Worm (Caenorhabditis elegans) whole organism, young adult: Measurements from ENCODE around the gene ZK822.10.
A peak's percentile ranks its signal among the peaks of the same experiment; 100 is the strongest.

Source experiments
- B0336.3 ChIP-seq: fragments of 200-800 bp; sonication (Bioruptor generic); IDR thresholded peaks from 2 replicates; pipeline ENCODE4 v1.3.6; 2022; ENCODE audit warnings: missing genetic modification characterization, missing compliant biosample characterization
- C06A6.2 ChIP-seq: fragments of 200-800 bp; sonication (Bioruptor generic); conservative IDR thresholded peaks from 2 replicates; pipeline ENCODE4 v1.3.6; 2022; ENCODE audit warnings: missing genetic modification characterization, missing compliant biosample characterization
- F33H1.4 ChIP-seq: fragments of 200-800 bp; sonication (Bioruptor generic); IDR thresholded peaks from 2 replicates; pipeline ENCODE4 v1.3.6; 2022; ENCODE audit warnings: missing genetic modification reagents, missing genetic modification characterization, missing compliant biosample characterization
- F37B4.10 ChIP-seq: fragments of 200-800 bp; sonication (Bioruptor generic); IDR thresholded peaks from 2 replicates; pipeline ENCODE4 v1.3.6; 2022; ENCODE audit warnings: missing genetic modification characterization, missing compliant biosample characterization
- F49E8.2 ChIP-seq: sonication (generic microtip); optimal IDR thresholded peaks from 3 replicates; lab custom pipeline; 2017; ENCODE audit warnings: missing genetic modification characterization, mild to moderate bottlenecking, missing compliant biosample characterization, antibody characterized with exemption, moderate library complexity; ENCODE audit not compliant: insufficient read depth
- F57C9.4 ChIP-seq: sonication (generic microtip); optimal IDR thresholded peaks from 2 replicates; lab custom pipeline; 2017; ENCODE audit warnings: mild to moderate bottlenecking, missing genetic modification characterization, missing compliant biosample characterization
- T26A5.8 ChIP-seq: sonication (generic microtip); optimal IDR thresholded peaks from 2 replicates; lab custom pipeline; 2016; ENCODE audit warnings: missing genetic modification characterization, missing compliant biosample characterization
- Y53G8AR.9 ChIP-seq: fragments of 200-800 bp; sonication (Bioruptor generic); conservative IDR thresholded peaks from 2 replicates; pipeline ENCODE4 v1.3.6; 2022; ENCODE audit warnings: missing genetic modification reagents, missing genetic modification characterization, missing compliant biosample characterization
- Y67H2A.10 ChIP-seq: fragments of 200-800 bp; sonication (Bioruptor generic); conservative IDR thresholded peaks from 2 replicates; pipeline ENCODE4 v1.3.6; 2022; ENCODE audit warnings: missing genetic modification reagents, missing genetic modification characterization, missing compliant biosample characterization
- Y95B8A.8 ChIP-seq: fragments of 200-800 bp; sonication (Bioruptor generic); IDR thresholded peaks from 2 replicates; pipeline ENCODE4 v1.3.6; 2022; ENCODE audit warnings: missing genetic modification reagents, missing genetic modification characterization, missing compliant biosample characterization
- ZK185.1 ChIP-seq: sonication (generic microtip); optimal IDR thresholded peaks from 2 replicates; lab custom pipeline; 2016; ENCODE audit warnings: mild to moderate bottlenecking, missing genetic modification characterization, missing compliant biosample characterization; ENCODE audit not compliant: poor library complexity, severe bottlenecking
- akir-1 ChIP-seq: fragments of 200-800 bp; sonication (Bioruptor generic); optimal IDR thresholded peaks from 2 replicates; lab custom pipeline; 2018; ENCODE audit warnings: mild to moderate bottlenecking, missing genetic modification characterization, moderate library complexity, missing compliant biosample characterization
- ama-1 ChIP-seq, 3 experiments: fragments of 150-350 bp in 1 of 3; sonication (generic microtip) in 2 of 3; optimal IDR thresholded peaks; 2 replicates each; lab custom pipeline; 2014 to 2018; ENCODE audit warnings: missing biosample characterization in 2 of 3, missing genetic modification characterization in 2 of 3, missing genetic modification reagents in 2 of 3
- attf-3 ChIP-seq: fragments of 200-800 bp; sonication (Bioruptor generic); conservative IDR thresholded peaks from 2 replicates; pipeline ENCODE4 v1.3.6; 2022; ENCODE audit warnings: missing genetic modification reagents, missing genetic modification characterization, missing compliant biosample characterization
- ccch-3 ChIP-seq: fragments of 200-800 bp; sonication (Bioruptor generic); optimal IDR thresholded peaks from 2 replicates; lab custom pipeline; 2018; ENCODE audit warnings: mild to moderate bottlenecking, missing genetic modification characterization, missing compliant biosample characterization
- cebp-1 ChIP-seq, 2 experiments: fragments of 200-800 bp in 1 of 2; sonication (Bioruptor generic) in 1 of 2; sonication (generic microtip) in 1 of 2; IDR thresholded peaks in 1 of 2; optimal IDR thresholded peaks in 1 of 2; 2 replicates each; pipeline versions ENCODE4 v1.3.6 to Lab custom; 2017 to 2022; ENCODE audit warnings: missing compliant biosample characterization in 2 of 2, missing genetic modification characterization in 2 of 2, mild to moderate bottlenecking in 1 of 2, missing genetic modification reagents in 1 of 2, moderate library complexity in 1 of 2
- ceh-91 ChIP-seq: fragments of 200-800 bp; sonication (Bioruptor generic); IDR thresholded peaks from 2 replicates; pipeline ENCODE4 v1.3.6; 2022; ENCODE audit warnings: missing genetic modification reagents, missing genetic modification characterization, missing compliant biosample characterization
- die-1 ChIP-seq: sonication (generic microtip); optimal IDR thresholded peaks from 2 replicates; lab custom pipeline; 2016; ENCODE audit warnings: missing genotype, mild to moderate bottlenecking, missing genetic modification characterization, missing compliant biosample characterization
- dpl-1 ChIP-seq: fragments of 150-350 bp; optimal IDR thresholded peaks from 2 replicates; lab custom pipeline; 2014; ENCODE audit warnings: missing biosample characterization, missing genetic modification reagents, missing genetic modification characterization
- efl-1 ChIP-seq: fragments of 150-350 bp; optimal IDR thresholded peaks from 2 replicates; lab custom pipeline; 2014; ENCODE audit warnings: missing biosample characterization, missing genetic modification reagents, missing genetic modification characterization
- egrh-3 ChIP-seq: fragments of 200-800 bp; sonication (Bioruptor generic); IDR thresholded peaks from 2 replicates; pipeline ENCODE4 v1.3.6; 2022; ENCODE audit warnings: missing genetic modification reagents, missing genetic modification characterization, missing compliant biosample characterization
- ets-4 ChIP-seq: fragments of 200-800 bp; sonication (Bioruptor generic); optimal IDR thresholded peaks from 2 replicates; lab custom pipeline; 2018; ENCODE audit warnings: mild to moderate bottlenecking, missing genetic modification characterization, missing compliant biosample characterization
- fkh-3 ChIP-seq: sonication (generic microtip); optimal IDR thresholded peaks from 2 replicates; lab custom pipeline; 2016; ENCODE audit warnings: mild to moderate bottlenecking, missing genetic modification characterization, missing compliant biosample characterization
- him-1 ChIP-seq: sonication (generic microtip); optimal IDR thresholded peaks from 2 replicates; lab custom pipeline; 2016; ENCODE audit warnings: missing genotype, missing genetic modification reagents, missing genetic modification characterization, missing compliant biosample characterization
- hlh-26 ChIP-seq: fragments of 200-800 bp; sonication (Bioruptor generic); conservative IDR thresholded peaks from 2 replicates; pipeline ENCODE4 v1.3.6; 2022; ENCODE audit warnings: missing genetic modification reagents, missing genetic modification characterization, missing compliant biosample characterization
- hmg-20 ChIP-seq: fragments of 200-800 bp; sonication (Bioruptor generic); IDR thresholded peaks from 2 replicates; pipeline ENCODE4 v1.3.6; 2022; ENCODE audit warnings: missing genetic modification reagents, missing genetic modification characterization, missing compliant biosample characterization
- hrde-1 ChIP-seq: sonication (generic microtip); optimal IDR thresholded peaks from 2 replicates; lab custom pipeline; 2016; ENCODE audit warnings: missing genetic modification characterization, mild to moderate bottlenecking, missing compliant biosample characterization, moderate library complexity, missing genotype, missing genetic modification reagents, borderline replicate concordance
- lag-1 ChIP-seq: fragments of 200-800 bp; sonication (Bioruptor generic); IDR thresholded peaks from 2 replicates; pipeline ENCODE4 v1.3.6; 2022; ENCODE audit warnings: missing genetic modification reagents, missing genetic modification characterization, missing compliant biosample characterization
- lsy-27 ChIP-seq: sonication (generic microtip); optimal IDR thresholded peaks from 2 replicates; lab custom pipeline; 2017; ENCODE audit warnings: missing genetic modification characterization, mild to moderate bottlenecking, missing compliant biosample characterization, antibody characterized with exemption, missing genotype, borderline replicate concordance; ENCODE audit not compliant: insufficient read depth
- madf-8 ChIP-seq: fragments of 200-800 bp; sonication (Bioruptor generic); conservative IDR thresholded peaks from 2 replicates; pipeline ENCODE4 v1.3.6; 2022; ENCODE audit warnings: missing genetic modification reagents, missing genetic modification characterization, missing compliant biosample characterization
- mel-28 ChIP-seq: sonication (generic microtip); optimal IDR thresholded peaks from 2 replicates; lab custom pipeline; 2016; ENCODE audit warnings: borderline replicate concordance, mild to moderate bottlenecking, missing genetic modification characterization, missing compliant biosample characterization
- nfyb-1 ChIP-seq: fragments of 200-800 bp; sonication (Bioruptor generic); IDR thresholded peaks from 2 replicates; pipeline ENCODE4 v1.3.6; 2022; ENCODE audit warnings: missing genetic modification reagents, missing genetic modification characterization, missing compliant biosample characterization
- nhr-27 ChIP-seq: fragments of 200-800 bp; sonication (Bioruptor generic); optimal IDR thresholded peaks from 2 replicates; lab custom pipeline; 2018; ENCODE audit warnings: mild to moderate bottlenecking, missing genetic modification characterization, moderate library complexity, missing compliant biosample characterization
- nhr-80 ChIP-seq: sonication (generic microtip); optimal IDR thresholded peaks from 2 replicates; lab custom pipeline; 2016; ENCODE audit warnings: missing genetic modification characterization, missing compliant biosample characterization
- rec-8 ChIP-seq, 2 experiments: sonication (generic microtip); optimal IDR thresholded peaks; 2 replicates each; lab custom pipeline; 2016; ENCODE audit warnings: mild to moderate bottlenecking in 2 of 2, missing genetic modification characterization in 2 of 2, missing genetic modification reagents in 2 of 2, missing genotype in 2 of 2, missing biosample characterization in 1 of 2, missing compliant biosample characterization in 1 of 2, moderate library complexity in 1 of 2
- repo-1 ChIP-seq: sonication (generic microtip); optimal IDR thresholded peaks from 2 replicates; lab custom pipeline; 2017; ENCODE audit warnings: mild to moderate bottlenecking, missing genetic modification characterization, missing compliant biosample characterization
- sdz-38 ChIP-seq: sonication (generic microtip); optimal IDR thresholded peaks from 2 replicates; lab custom pipeline; 2016; ENCODE audit warnings: missing genotype, missing genetic modification characterization, missing compliant biosample characterization
- snpc-1.1 ChIP-seq: sonication (generic microtip); optimal IDR thresholded peaks from 2 replicates; lab custom pipeline; 2017; ENCODE audit warnings: missing genetic modification characterization, mild to moderate bottlenecking, missing compliant biosample characterization, antibody characterized with exemption, moderate library complexity, missing genotype, missing genetic modification reagents; ENCODE audit not compliant: insufficient read depth
- snpc-1.3 ChIP-seq: sonication (generic microtip); optimal IDR thresholded peaks from 2 replicates; lab custom pipeline; 2017; ENCODE audit warnings: missing genetic modification characterization, mild to moderate bottlenecking, missing compliant biosample characterization, antibody characterized with exemption, moderate library complexity, missing genotype, missing genetic modification reagents; ENCODE audit not compliant: insufficient read depth
- sptf-2 ChIP-seq: fragments of 200-800 bp; sonication (Bioruptor generic); optimal IDR thresholded peaks from 2 replicates; lab custom pipeline; 2018; ENCODE audit warnings: mild to moderate bottlenecking, missing genetic modification characterization, missing compliant biosample characterization
- tbp1 ChIP-seq: fragments of 200-800 bp; sonication (Bioruptor generic); optimal IDR thresholded peaks from 2 replicates; lab custom pipeline; 2018; ENCODE audit warnings: mild to moderate bottlenecking, missing genetic modification characterization, missing compliant biosample characterization
- tbx-9 ChIP-seq: sonication (generic microtip); optimal IDR thresholded peaks from 2 replicates; lab custom pipeline; 2016; ENCODE audit warnings: borderline replicate concordance, missing genetic modification characterization, inconsistent platforms, missing compliant biosample characterization
- tlf-1 ChIP-seq: fragments of 200-800 bp; sonication (Bioruptor generic); optimal IDR thresholded peaks from 2 replicates; lab custom pipeline; 2018; ENCODE audit warnings: mild to moderate bottlenecking, missing genetic modification characterization, missing compliant biosample characterization
- unc-62 ChIP-seq: fragments of 150-350 bp; optimal IDR thresholded peaks from 2 replicates; lab custom pipeline; 2014; ENCODE audit warnings: missing biosample characterization, missing genetic modification reagents, missing genetic modification characterization
- zfh-2 ChIP-seq: fragments of 200-800 bp; sonication (Bioruptor generic); conservative IDR thresholded peaks from 2 replicates; pipeline ENCODE4 v1.3.6; 2022; ENCODE audit warnings: missing genetic modification reagents, missing genetic modification characterization, missing compliant biosample characterization
- ztf-3 ChIP-seq: fragments of 200-800 bp; sonication (Bioruptor generic); optimal IDR thresholded peaks from 2 replicates; lab custom pipeline; 2018; ENCODE audit warnings: mild to moderate bottlenecking, missing genetic modification characterization, missing compliant biosample characterization

ZK822.10 gene

ce11 chrIV:11928388-11928787 is 11.5 kb downstream of the ZK822.10 start:
- TF ChIP-seq F49E8.2 (tag; lab: Kevin White, UChicago) (peak; percentile 1), F37B4.10 (GFP tag; lab: Robert Waterston, UW) (no peak), die-1 (tag; lab: Kevin White, UChicago) (peak; percentile 63), snpc-1.1 (tag; lab: Kevin White, UChicago) (no peak), him-1 (tag; lab: Kevin White, UChicago) (peak; percentile 90), fkh-3 (tag; lab: Kevin White, UChicago) (no peak), dpl-1 (GFP tag; lab: Kevin White, UChicago) (no peak), F33H1.4 (GFP tag; lab: Robert Waterston, UW) (0 out of 2 replicates have a peak, but pooled peaks have one; percentile 36), ccch-3 (GFP tag; lab: Kevin White, UChicago) (no peak), nhr-27 (tag; lab: Kevin White, UChicago) (no peak), Y67H2A.10 (no peak), cebp-1 (GFP tag; IDR thresholded peaks at IDR 0.05; lab: Robert Waterston, UW) (no peak), cebp-1 (tag; optimal IDR thresholded peaks at IDR 0.05; lab: Kevin White, UChicago) (no peak), F57C9.4 (tag; lab: Kevin White, UChicago) (no peak), B0336.3 (GFP tag; lab: Robert Waterston, UW) (no peak), Y95B8A.8 (0 out of 2 replicates have a peak, but pooled peaks have one; percentile 49), ztf-3 (no peak), snpc-1.3 (tag; lab: Kevin White, UChicago) (peak; percentile 28), nhr-80 (tag; lab: Kevin White, UChicago) (peak; percentile 26), tbx-9 (no peak), tlf-1 (GFP tag; lab: Kevin White, UChicago) (no peak), egrh-3 (peak; percentile 21; the same call in 1 of the 2 replicates), C06A6.2 (GFP tag; lab: Robert Waterston, UW) (no peak), rec-8 (tag; optimal IDR thresholded peaks at IDR 0.05; lab: Kevin White, UChicago) (peak; percentile 40 to 52), sptf-2 (GFP tag; lab: Kevin White, UChicago) (no peak), lsy-27 (tag; lab: Kevin White, UChicago) (no peak), ZK185.1 (tag; lab: Kevin White, UChicago) (peak; percentile 59), sdz-38 (tag; lab: Kevin White, UChicago) (no peak), ama-1 (optimal IDR thresholded peaks at IDR 0.05; lab: Kevin White, UChicago) (no peak), ama-1 (GFP tag; optimal IDR thresholded peaks at IDR 0.05; lab: Kevin White, UChicago) (peak in 1 of 2 experiments; percentile 8), zfh-2 (GFP tag; lab: Robert Waterston, UW) (no peak), tbp1 (GFP tag; lab: Kevin White, UChicago) (peak; percentile 97), hmg-20 (GFP tag; lab: Robert Waterston, UW) (no peak), mel-28 (tag; lab: Kevin White, UChicago) (no peak), madf-8 (GFP tag; lab: Robert Waterston, UW) (no peak), lag-1 (GFP tag; lab: Robert Waterston, UW) (no peak), attf-3 (GFP tag; lab: Robert Waterston, UW) (no peak), ets-4 (GFP tag; lab: Kevin White, UChicago) (no peak), hrde-1 (tag; lab: Kevin White, UChicago) (peak; percentile 44), efl-1 (no peak), akir-1 (GFP tag; lab: Kevin White, UChicago) (no peak), unc-62 (GFP tag; lab: Kevin White, UChicago) (no peak), T26A5.8 (tag; lab: Kevin White, UChicago) (no peak), repo-1 (tag; lab: Kevin White, UChicago) (no peak), Y53G8AR.9 (GFP tag; lab: Robert Waterston, UW) (peak; percentile 63; the same call in 1 of the 2 replicates), nfyb-1 (peak; percentile 48; the same call in 1 of the 2 replicates), hlh-26 (GFP tag; lab: Robert Waterston, UW) (no peak), ceh-91 (GFP tag; lab: Robert Waterston, UW) (no peak)
